Comparison of ENCODE assay signal across 1 worm cellular context in genomic region chrV:5412808-5413405, ce11.
TF ChIP-seq lines count a peak whose summit lies in the region.

Gene F08F3.10, plus strand, starts transcription at chrV:5413355.

TF ChIP-seq in whole organism, L1 larva, 84 proteins besides CTCF, POLR2A, EP300 and RAD21 (continued from another document):
- peak in 1 of 2 experiments; percentile 7 for TF ChIP-seq lsy-2 (tag; optimal IDR thresholded peaks at IDR 0.05; lab: Kevin White, UChicago)
- no peak for TF ChIP-seq jun-1 (tag; optimal IDR thresholded peaks at IDR 0.05; lab: Kevin White, UChicago)
- TF ChIP-seq nhr-71 (tag; optimal IDR thresholded peaks at IDR 0.05; lab: Kevin White, UChicago) = peak; percentile 16
- no peak for TF ChIP-seq nhr-77 (tag; optimal IDR thresholded peaks at IDR 0.05; lab: Kevin White, UChicago)
- peak in 1 of 2 experiments; percentile 13 for TF ChIP-seq lin-35 (GFP tag; optimal IDR thresholded peaks at IDR 0.05; lab: Kevin White, UChicago)
- no peak for TF ChIP-seq efl-1 (optimal IDR thresholded peaks at IDR 0.05; lab: Kevin White, UChicago)
- TF ChIP-seq efl-1 (GFP tag; optimal IDR thresholded peaks at IDR 0.05 in 1 of 2; lab: Kevin White, UChicago) = peak in 1 of 2 experiments; percentile 61
- no peak for TF ChIP-seq tlp-1 (tag; optimal IDR thresholded peaks at IDR 0.05; lab: Kevin White, UChicago)
- TF ChIP-seq grh-1 (GFP tag; IDR thresholded peaks at IDR 0.05; lab: Robert Waterston, UW) = peak; percentile 27; the same call in 1 of the 2 replicates
- TF ChIP-seq nhr-85 (tag; lab: Kevin White, UChicago) = peak; percentile 79
- no peak for TF ChIP-seq F16B12.6 (tag; optimal IDR thresholded peaks at IDR 0.05; lab: Kevin White, UChicago)
- TF ChIP-seq tbx-2 (tag; optimal IDR thresholded peaks at IDR 0.05; lab: Kevin White, UChicago) = no peak
- peak in 1 of 6 experiments; percentile 32 for TF ChIP-seq elt-3 (tag; optimal IDR thresholded peaks at IDR 0.05; lab: Kevin White, UChicago)
- TF ChIP-seq sox-4 (tag; optimal IDR thresholded peaks at IDR 0.05; lab: Kevin White, UChicago) = no peak
- no peak for TF ChIP-seq unc-98 (GFP tag; IDR thresholded peaks at IDR 0.05; lab: Robert Waterston, UW)
- no peak for TF ChIP-seq aha-1 (tag; optimal IDR thresholded peaks at IDR 0.05; lab: Kevin White, UChicago)
- peak; percentile 7 for TF ChIP-seq nhr-90 (tag; optimal IDR thresholded peaks at IDR 0.05; lab: Kevin White, UChicago; ENCODE audit: poor library complexity)
